Worm (Caenorhabditis elegans): ENCODE results near the gene ZK1240.5.

ZK1240.5 gene

ce11 chrII:2342004-2342479 lies 24.3 kb upstream of the ZK1240.5 start, which contains the start of gene F43C11.6 (continued):
- TF ChIP-seq pha-4 (tag; optimal IDR thresholded peaks at IDR 0.05) (peak; percentile 59), fkh-2 (tag; optimal IDR thresholded peaks at IDR 0.05) (no peak), ama-1 (optimal IDR thresholded peaks at IDR 0.05) (no peak), ceh-16 (tag; optimal IDR thresholded peaks at IDR 0.05) (no peak), fos-1 (tag; optimal IDR thresholded peaks at IDR 0.05) (no peak), sea-2 (GFP tag; optimal IDR thresholded peaks at IDR 0.05) (no peak), nhr-23 (tag; optimal IDR thresholded peaks at IDR 0.05) (peak; percentile 9), unc-39 (tag; optimal IDR thresholded peaks at IDR 0.05) (no peak), ztf-4 (tag; optimal IDR thresholded peaks at IDR 0.05) (no peak), hmg-11 (tag; optimal IDR thresholded peaks at IDR 0.05) (no peak)

DNA sequence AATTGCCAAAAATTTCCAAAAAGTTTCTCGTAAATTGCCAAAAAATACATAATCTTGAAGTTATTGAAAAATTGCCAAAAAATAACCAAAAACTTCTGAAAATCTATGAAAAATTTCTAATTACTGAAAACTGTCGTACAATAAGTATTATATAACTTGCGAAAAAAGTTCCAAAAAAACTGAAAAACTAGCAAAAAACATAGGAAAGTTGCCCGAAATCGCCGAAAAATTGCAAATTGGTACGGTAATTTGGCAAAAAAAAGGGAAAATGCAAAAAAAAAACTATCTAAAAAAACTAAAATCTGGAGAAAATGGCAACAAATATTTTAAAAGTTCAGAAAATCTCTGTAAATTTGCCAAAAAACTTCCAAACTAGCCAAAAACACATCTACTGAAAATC lies 23.8 kb upstream of the ZK1240.5 start, which contains the start of gene enri-1:
enri-1 (minus strand) TSS at position 101 of the 400 bp plus-strand sequence.
- TF ChIP-seq elt-3 (tag; optimal IDR thresholded peaks at IDR 0.05) (no peak), unc-39 (tag; optimal IDR thresholded peaks at IDR 0.05) (no peak), egl-27 (tag; optimal IDR thresholded peaks at IDR 0.05) (no peak), ZK546.5 (tag; optimal IDR thresholded peaks at IDR 0.05) (no peak), sea-2 (GFP tag; optimal IDR thresholded peaks at IDR 0.05) (no peak), ceh-9 (tag; optimal IDR thresholded peaks at IDR 0.05) (no peak)

DNA sequence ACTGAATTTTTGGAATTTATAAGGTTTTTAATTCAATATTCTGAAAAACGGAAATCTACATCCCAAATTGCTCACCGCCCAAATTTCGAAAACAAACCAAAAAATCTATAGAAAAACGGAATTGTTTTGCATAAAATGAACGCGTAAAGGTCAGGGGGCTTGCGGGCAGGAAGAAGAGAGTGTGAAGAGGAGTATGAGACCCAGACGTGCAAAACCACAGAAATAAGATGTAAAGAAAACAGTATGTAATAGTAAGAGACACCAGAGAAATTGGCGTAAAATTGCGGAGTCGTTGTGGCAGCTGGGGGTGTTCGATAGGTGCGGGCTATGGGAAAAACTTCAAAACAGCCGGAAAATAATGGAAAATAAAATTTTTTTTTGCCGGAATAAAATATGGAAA lies 23.2 kb upstream of the ZK1240.5 start:
- no peak for TF ChIP-seq fkh-10 (GFP tag; optimal IDR thresholded peaks at IDR 0.05)
- no peak for TF ChIP-seq fos-1 (tag; optimal IDR thresholded peaks at IDR 0.05)
- peak; percentile 14 for TF ChIP-seq nfya-1 (tag; optimal IDR thresholded peaks at IDR 0.05; ENCODE audit: insufficient read depth)
- TF ChIP-seq aly-2 (tag; optimal IDR thresholded peaks at IDR 0.05): no peak
- peak; percentile 5 for TF ChIP-seq elt-2 (tag; optimal IDR thresholded peaks at IDR 0.05)
- TF ChIP-seq hmg-11 (tag; optimal IDR thresholded peaks at IDR 0.05): peak; percentile 42
- TF ChIP-seq ceh-16 (tag; optimal IDR thresholded peaks at IDR 0.05): peak; percentile 16
- TF ChIP-seq zag-1 (tag; optimal IDR thresholded peaks at IDR 0.05): no peak

- TF ChIP-seq ama-1 (optimal IDR thresholded peaks at IDR 0.05) (no peak), nhr-43 (tag; optimal IDR thresholded peaks at IDR 0.05; ENCODE audit: poor library complexity, severe bottlenecking) (no peak), mml-1 (tag; optimal IDR thresholded peaks at IDR 0.05) (no peak), ceh-9 (tag; optimal IDR thresholded peaks at IDR 0.05) (no peak), nhr-77 (tag; optimal IDR thresholded peaks at IDR 0.05) (no peak), ZK546.5 (tag; optimal IDR thresholded peaks at IDR 0.05) (no peak)
These were observed 18.4 kb upstream of the ZK1240.5 start for ce11 chrII:2336177-2336576.

ce11 chrII:2335572-2335971 lies 17.8 kb upstream of the ZK1240.5 start, which contains the start of gene F43C11.7:
TSS of gene F43C11.7 (plus strand) at chrII:2335897.
- TF ChIP-seq pqm-1 (tag; optimal IDR thresholded peaks at IDR 0.05): peak; percentile 49
- TF ChIP-seq elt-2 (tag; optimal IDR thresholded peaks at IDR 0.05): peak; percentile 87
- TF ChIP-seq pha-4 (tag; optimal IDR thresholded peaks at IDR 0.05): peak; percentile 51
- no peak for TF ChIP-seq egl-27 (tag; optimal IDR thresholded peaks at IDR 0.05)

DNA sequence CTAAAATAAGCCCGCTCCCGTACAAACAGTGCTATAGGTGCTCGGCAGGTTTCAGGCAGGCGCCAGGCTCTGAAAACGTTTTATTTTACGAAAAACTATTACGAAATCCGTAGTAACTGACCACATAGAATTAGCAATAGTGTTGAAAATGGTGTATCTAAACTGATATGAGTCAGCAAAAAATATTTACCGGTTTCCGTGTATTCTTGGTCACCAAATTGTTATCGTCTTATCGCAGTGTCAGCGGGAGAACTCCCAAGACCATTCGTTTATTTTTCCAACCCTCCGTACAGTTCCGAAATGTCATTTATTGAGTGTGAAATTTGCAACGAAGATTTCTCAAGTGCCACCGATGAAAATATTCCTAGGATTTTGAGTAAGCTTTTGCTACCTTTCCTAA lies 14.5 kb upstream of the ZK1240.5 start, which contains the start of gene F43C11.8:
F43C11.8 (plus strand) TSS at position 301 of the 400 bp plus-strand sequence.
- TF ChIP-seq lsy-12 (tag; optimal IDR thresholded peaks at IDR 0.05) (no peak), unc-39 (tag; optimal IDR thresholded peaks at IDR 0.05) (no peak), mml-1 (tag; optimal IDR thresholded peaks at IDR 0.05) (no peak), tbx-2 (tag; optimal IDR thresholded peaks at IDR 0.05) (no peak), ztf-11 (tag; optimal IDR thresholded peaks at IDR 0.05) (no peak), hmg-11 (tag; optimal IDR thresholded peaks at IDR 0.05) (no peak), nhr-237 (tag; optimal IDR thresholded peaks at IDR 0.05) (no peak), lin-15B (tag; optimal IDR thresholded peaks at IDR 0.05) (no peak), ceh-82 (tag; optimal IDR thresholded peaks at IDR 0.05) (no peak), skn-1 (tag; optimal IDR thresholded peaks at IDR 0.05) (no peak), snpc-4 (tag; optimal IDR thresholded peaks at IDR 0.05) (no peak), ama-1 (optimal IDR thresholded peaks at IDR 0.05) (no peak), fkh-2 (tag; optimal IDR thresholded peaks at IDR 0.05) (no peak), ztf-4 (tag; optimal IDR thresholded peaks at IDR 0.05) (no peak), nhr-11 (tag; optimal IDR thresholded peaks at IDR 0.05) (no peak), nhr-28 (tag; optimal IDR thresholded peaks at IDR 0.05) (no peak), sea-2 (GFP tag; optimal IDR thresholded peaks at IDR 0.05) (no peak)

Data from whole organism, L3 larva.